Worm (Caenorhabditis elegans): ENCODE data around the gene flp-4.

- no peak for TF ChIP-seq ref-1 (GFP tag; conservative IDR thresholded peaks at IDR 0.05)
- TF ChIP-seq ztf-29 (GFP tag; IDR thresholded peaks at IDR 0.05), result no peak
- no peak for TF ChIP-seq ztf-23 (GFP tag; IDR thresholded peaks at IDR 0.05)
- no peak for TF ChIP-seq tab-1 (GFP tag; IDR thresholded peaks at IDR 0.05)
- no peak for TF ChIP-seq med-1 (GFP tag; optimal IDR thresholded peaks at IDR 0.05; ENCODE audit: insufficient read depth)
- TF ChIP-seq cog-1 (tag; optimal IDR thresholded peaks at IDR 0.05), result no peak
- no peak for TF ChIP-seq flt-1 (GFP tag; IDR thresholded peaks at IDR 0.05)
- TF ChIP-seq klf-2 (GFP tag; conservative IDR thresholded peaks at IDR 0.05), result no peak
These were observed 13.2 kb upstream of the flp-4 start for ce11 chrII:10035425-10035824.
